Worm (Caenorhabditis elegans) whole organism, L3 larva: ENCODE data around the gene wrm-1.

Source experiments
- R02D3.7 ChIP-seq: fragments of 150-350 bp; optimal IDR thresholded peaks from 2 replicates; lab custom pipeline; 2014; ENCODE audit warnings: missing biosample characterization, missing genetic modification characterization
- ZK546.5 ChIP-seq: sonication (generic microtip); optimal IDR thresholded peaks from 2 replicates; lab custom pipeline; 2017; ENCODE audit warnings: missing biosample characterization, missing genetic modification characterization
- aly-2 ChIP-seq: fragments of 150-350 bp; optimal IDR thresholded peaks from 2 replicates; lab custom pipeline; 2014; ENCODE audit warnings: missing biosample characterization, missing genetic modification characterization
- ama-1 ChIP-seq: fragments of 150-350 bp; optimal IDR thresholded peaks from 2 replicates; lab custom pipeline; 2018
- ceh-16 ChIP-seq: sonication (generic microtip); optimal IDR thresholded peaks from 2 replicates; lab custom pipeline; 2017; ENCODE audit warnings: missing biosample characterization, missing genetic modification characterization
- ceh-28 ChIP-seq: fragments of 150-350 bp; optimal IDR thresholded peaks from 2 replicates; lab custom pipeline; 2014; ENCODE audit warnings: missing biosample characterization, missing genetic modification reagents, missing genetic modification characterization
- ceh-82 ChIP-seq: fragments of 150-350 bp; optimal IDR thresholded peaks from 2 replicates; lab custom pipeline; 2014; ENCODE audit warnings: missing biosample characterization, missing genetic modification characterization
- ceh-9 ChIP-seq: sonication (generic microtip); optimal IDR thresholded peaks from 2 replicates; lab custom pipeline; 2018; ENCODE audit warnings: missing biosample characterization, missing genetic modification characterization
- daf-12 ChIP-seq: fragments of 150-350 bp; optimal IDR thresholded peaks from 2 replicates; lab custom pipeline; 2014; ENCODE audit warnings: missing biosample characterization, missing genetic modification reagents, missing genetic modification characterization
- egl-27 ChIP-seq: sonication (generic microtip); optimal IDR thresholded peaks from 4 replicates; lab custom pipeline; 2017; ENCODE audit warnings: missing biosample characterization, missing genetic modification reagents, missing genetic modification characterization
- egl-5 ChIP-seq: fragments of 150-350 bp; optimal IDR thresholded peaks from 2 replicates; lab custom pipeline; 2017; ENCODE audit warnings: missing biosample characterization, missing genetic modification reagents, missing genetic modification characterization, inconsistent platforms
- elt-1 ChIP-seq: fragments of 150-350 bp; optimal IDR thresholded peaks from 2 replicates; lab custom pipeline; 2014; ENCODE audit warnings: missing biosample characterization, missing genetic modification characterization
- elt-2 ChIP-seq: sonication (generic microtip); optimal IDR thresholded peaks from 2 replicates; lab custom pipeline; 2016; ENCODE audit warnings: missing genetic modification reagents, mild to moderate bottlenecking, missing genetic modification characterization, missing compliant biosample characterization
- elt-3 ChIP-seq, 3 experiments: fragments of 150-350 bp in 1 of 3; sonication (generic microtip) in 2 of 3; optimal IDR thresholded peaks; 2 replicates in 2 of 3; 4 replicates in 1 of 3; lab custom pipeline; 2014 to 2017; ENCODE audit warnings: missing biosample characterization in 3 of 3, missing genetic modification characterization in 3 of 3
- eor-1 ChIP-seq, 2 experiments: fragments of 150-350 bp; optimal IDR thresholded peaks; 2 replicates each; lab custom pipeline; 2014 to 2018; ENCODE audit warnings: missing biosample characterization in 2 of 2, missing genetic modification characterization in 2 of 2
- fkh-10 ChIP-seq: sonication (generic microtip); optimal IDR thresholded peaks from 2 replicates; lab custom pipeline; 2017; ENCODE audit warnings: missing biosample characterization, missing genetic modification reagents, missing genetic modification characterization
- fos-1 ChIP-seq: fragments of 150-350 bp; optimal IDR thresholded peaks from 2 replicates; lab custom pipeline; 2014; ENCODE audit warnings: missing biosample characterization, missing genetic modification characterization
- hmg-11 ChIP-seq: sonication (generic microtip); optimal IDR thresholded peaks from 2 replicates; lab custom pipeline; 2016; ENCODE audit warnings: missing genetic modification characterization, missing compliant biosample characterization
- jun-1 ChIP-seq: fragments of 150-350 bp; optimal IDR thresholded peaks from 2 replicates; lab custom pipeline; 2014; ENCODE audit warnings: missing biosample characterization, missing genetic modification reagents, missing genetic modification characterization
- lin-39 ChIP-seq: fragments of 150-350 bp; optimal IDR thresholded peaks from 2 replicates; lab custom pipeline; 2018; ENCODE audit warnings: missing biosample characterization, missing genetic modification reagents, missing genetic modification characterization
- lsy-12 ChIP-seq: sonication (generic microtip); optimal IDR thresholded peaks from 2 replicates; lab custom pipeline; 2016; ENCODE audit warnings: mild to moderate bottlenecking, missing genetic modification characterization, missing compliant biosample characterization
- mdl-1 ChIP-seq: fragments of 150-350 bp; optimal IDR thresholded peaks from 2 replicates; lab custom pipeline; 2014; ENCODE audit warnings: missing biosample characterization, missing genetic modification characterization
- mml-1 ChIP-seq: fragments of 150-350 bp; sonication (generic microtip); optimal IDR thresholded peaks from 3 replicates; lab custom pipeline; 2014; ENCODE audit warnings: missing biosample characterization, missing genetic modification characterization
- nfya-1 ChIP-seq: sonication (generic microtip); optimal IDR thresholded peaks from 2 replicates; lab custom pipeline; 2017; ENCODE audit warnings: missing genetic modification characterization, mild to moderate bottlenecking, missing compliant biosample characterization, antibody characterized with exemption, moderate library complexity; ENCODE audit not compliant: insufficient read depth
- nhr-12 ChIP-seq: fragments of 150-350 bp; optimal IDR thresholded peaks from 2 replicates; lab custom pipeline; 2014; ENCODE audit warnings: missing biosample characterization, missing genetic modification characterization
- nhr-25 ChIP-seq: sonication (generic microtip); optimal IDR thresholded peaks from 2 replicates; lab custom pipeline; 2017; ENCODE audit warnings: missing biosample characterization, missing genetic modification characterization
- nhr-43 ChIP-seq: sonication (generic microtip); optimal IDR thresholded peaks from 2 replicates; lab custom pipeline; 2016; ENCODE audit warnings: mild to moderate bottlenecking, missing genetic modification characterization, missing compliant biosample characterization; ENCODE audit not compliant: poor library complexity, severe bottlenecking
- nhr-67 ChIP-seq: fragments of 150-350 bp; optimal IDR thresholded peaks from 2 replicates; lab custom pipeline; 2014; ENCODE audit warnings: missing biosample characterization, missing genetic modification characterization
- nhr-76 ChIP-seq: fragments of 150-350 bp; sonication (generic microtip); optimal IDR thresholded peaks from 5 replicates; lab custom pipeline; 2014; ENCODE audit warnings: missing biosample characterization, missing genetic modification characterization
- nhr-77 ChIP-seq: fragments of 150-350 bp; optimal IDR thresholded peaks from 2 replicates; lab custom pipeline; 2014; ENCODE audit warnings: missing biosample characterization, missing genetic modification characterization
- pha-4 ChIP-seq: fragments of 150-350 bp; optimal IDR thresholded peaks from 2 replicates; lab custom pipeline; 2014; ENCODE audit warnings: missing biosample characterization, missing genetic modification reagents, missing genetic modification characterization
- pqm-1 ChIP-seq: fragments of 150-350 bp; optimal IDR thresholded peaks from 2 replicates; lab custom pipeline; 2017; ENCODE audit warnings: missing biosample characterization, missing genetic modification characterization, inconsistent platforms
- sea-2 ChIP-seq: fragments of 150-350 bp; sonication (generic microtip); optimal IDR thresholded peaks from 4 replicates; lab custom pipeline; 2014; ENCODE audit warnings: missing biosample characterization, missing genetic modification reagents, missing genetic modification characterization
- snpc-4 ChIP-seq: fragments of 150-350 bp; optimal IDR thresholded peaks from 2 replicates; lab custom pipeline; 2014; ENCODE audit warnings: missing biosample characterization, missing genetic modification characterization
- unc-39 ChIP-seq: sonication (generic microtip); optimal IDR thresholded peaks from 4 replicates; lab custom pipeline; 2017; ENCODE audit warnings: missing biosample characterization, missing genetic modification characterization
- unc-62 ChIP-seq: fragments of 150-350 bp; sonication (generic microtip); optimal IDR thresholded peaks from 4 replicates; lab custom pipeline; 2014; ENCODE audit warnings: missing biosample characterization, missing genetic modification reagents, missing genetic modification characterization
- zag-1 ChIP-seq: fragments of 150-350 bp; optimal IDR thresholded peaks from 2 replicates; lab custom pipeline; 2014; ENCODE audit warnings: missing biosample characterization, missing genetic modification characterization
- ztf-11 ChIP-seq: fragments of 150-350 bp; optimal IDR thresholded peaks from 2 replicates; lab custom pipeline; 2014; ENCODE audit warnings: missing biosample characterization, missing genetic modification characterization
- ztf-4 ChIP-seq: fragments of 150-350 bp; optimal IDR thresholded peaks from 2 replicates; lab custom pipeline; 2014; ENCODE audit warnings: missing biosample characterization, missing genetic modification characterization

The wrm-1 gene

DNA sequence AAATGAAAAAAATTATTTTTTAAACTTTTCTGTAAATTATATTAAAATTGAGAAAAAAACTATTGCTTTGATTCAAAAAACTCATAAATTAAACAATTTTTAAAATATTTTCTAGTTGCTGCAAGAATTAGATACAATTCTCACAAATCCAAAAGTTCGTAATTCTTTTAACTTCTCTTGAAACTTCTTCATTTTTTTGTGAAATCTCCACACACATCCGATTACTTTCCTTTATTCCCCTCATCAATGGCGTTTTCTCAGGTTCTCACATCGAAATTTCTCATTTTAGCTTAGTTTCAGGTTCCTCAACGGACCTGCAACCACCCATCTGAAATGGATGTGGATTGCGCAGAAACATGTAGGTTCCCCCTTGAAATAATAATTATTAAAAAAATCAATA lies at the start of gene wrm-1:
TSS of gene wrm-1 (plus strand) at position 301 of the 400 bp plus-strand sequence.
- TF ChIP-seq nhr-76 (tag; lab: Kevin White, UChicago) = no peak
- TF ChIP-seq hmg-11 = no peak
- no peak for TF ChIP-seq nhr-77 (tag; lab: Kevin White, UChicago)
- TF ChIP-seq pqm-1 = no peak
- no peak for TF ChIP-seq daf-12
- no peak for TF ChIP-seq egl-27
- no peak for TF ChIP-seq R02D3.7
- no peak for TF ChIP-seq ztf-4 (tag; lab: Kevin White, UChicago)
- TF ChIP-seq mdl-1 (tag; lab: Kevin White, UChicago) = no peak
- TF ChIP-seq nhr-43 = no peak
- TF ChIP-seq ceh-28 (tag; lab: Kevin White, UChicago) = no peak
- no peak for TF ChIP-seq ztf-11 (tag; lab: Kevin White, UChicago)
- no peak for TF ChIP-seq ZK546.5
- no peak for TF ChIP-seq elt-2
- no peak for TF ChIP-seq pha-4
- TF ChIP-seq lsy-12 (tag; lab: Kevin White, UChicago) = no peak
- TF ChIP-seq zag-1 = no peak
- no peak for TF ChIP-seq nhr-12 (tag; lab: Kevin White, UChicago)

DNA sequence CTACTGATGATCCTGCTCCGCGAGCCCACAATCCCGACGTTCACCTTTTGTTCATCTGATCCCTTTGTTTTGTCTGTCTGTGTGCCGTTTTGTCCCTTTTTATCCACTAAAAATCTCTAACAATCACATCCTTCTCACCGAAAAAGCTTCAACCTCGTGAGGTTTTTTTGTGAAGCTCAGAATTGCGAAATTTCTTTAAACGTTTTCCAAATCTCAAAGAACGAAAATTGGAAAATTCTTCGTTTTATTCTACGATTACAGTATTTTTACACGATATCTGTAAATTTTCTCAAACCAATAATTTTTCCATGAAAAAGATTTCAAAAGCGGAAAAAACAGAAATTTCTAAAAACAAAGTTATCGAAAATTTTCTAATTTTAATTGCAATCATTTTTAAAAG lies 48.5 kb upstream of the wrm-1 start:
- TF ChIP-seq unc-62 (GFP tag; lab: Kevin White, UChicago) (no peak), nhr-67 (no peak), snpc-4 (tag; lab: Kevin White, UChicago) (no peak), mdl-1 (tag; lab: Kevin White, UChicago) (no peak), unc-39 (tag; lab: Kevin White, UChicago) (no peak), ama-1 (no peak), elt-1 (tag; lab: Kevin White, UChicago) (no peak)

DNA sequence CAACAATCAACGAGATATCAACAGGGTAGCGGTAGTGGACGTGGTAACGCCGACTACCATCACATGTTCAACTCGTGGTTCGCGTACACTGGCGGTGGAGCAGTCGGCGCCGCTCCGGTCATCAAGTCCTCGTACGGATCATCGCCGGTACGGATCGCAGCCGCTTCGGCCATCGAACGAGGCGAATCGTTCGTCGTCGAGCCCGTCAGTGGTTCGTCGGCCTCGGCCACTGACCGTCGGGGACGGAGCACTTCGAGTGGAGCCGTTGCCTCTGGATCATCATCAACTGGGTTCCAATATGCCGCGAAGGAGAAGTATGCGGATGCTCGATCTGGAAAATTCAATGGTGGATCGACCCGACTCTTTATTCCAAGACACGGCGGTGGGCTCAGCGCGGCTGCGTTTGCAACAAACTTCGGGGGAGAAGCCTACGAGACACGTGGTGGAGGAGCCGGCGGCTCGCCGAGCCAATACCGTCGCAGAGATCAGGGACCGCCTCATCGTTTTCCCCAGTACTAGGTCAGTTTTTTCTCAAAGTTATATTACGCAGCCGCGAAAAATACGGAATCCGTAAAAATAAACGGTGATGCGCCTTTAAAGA lies 47.2 kb upstream of the wrm-1 start:
- TF ChIP-seq unc-62 (GFP tag; lab: Kevin White, UChicago) (no peak), ceh-82 (tag; lab: Kevin White, UChicago) (no peak), ceh-9 (tag; lab: Kevin White, UChicago) (no peak), mml-1 (tag; lab: Kevin White, UChicago) (no peak), fkh-10 (GFP tag; lab: Kevin White, UChicago) (no peak), ama-1 (no peak), ceh-28 (tag; lab: Kevin White, UChicago) (no peak), sea-2 (GFP tag; lab: Kevin White, UChicago) (no peak), snpc-4 (tag; lab: Kevin White, UChicago) (no peak), nfya-1 (no peak), ZK546.5 (no peak), aly-2 (tag; lab: Kevin White, UChicago) (no peak), nhr-25 (tag; lab: Kevin White, UChicago) (no peak)

DNA sequence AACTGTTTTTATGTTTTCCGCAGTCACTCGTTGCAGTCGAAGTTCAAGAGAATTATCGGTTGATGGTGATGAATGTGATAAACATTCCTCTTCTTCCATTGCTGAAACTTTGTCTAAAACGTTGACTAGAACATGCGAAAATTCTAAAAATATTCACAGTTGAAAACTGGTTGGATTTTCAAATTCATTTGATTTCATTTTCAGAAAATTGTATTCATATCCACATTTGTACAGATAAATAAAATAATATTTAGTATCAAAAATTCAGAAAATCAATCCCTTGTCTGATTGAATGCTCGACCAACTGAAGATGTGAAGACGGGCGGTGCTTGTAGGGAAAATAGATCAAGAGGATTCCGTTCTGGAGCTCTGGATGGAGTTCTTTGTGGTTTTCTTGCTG lies 44.9 kb upstream of the wrm-1 start, which contains the start of gene F54E7.9:
TSS of gene F54E7.9 (minus strand) at position 101 of the 400 bp plus-strand sequence.
- TF ChIP-seq egl-27 (no peak), sea-2 (GFP tag; lab: Kevin White, UChicago) (no peak), lin-39 (no peak), ceh-82 (tag; lab: Kevin White, UChicago) (no peak), egl-5 (tag; lab: Kevin White, UChicago) (no peak), ztf-4 (tag; lab: Kevin White, UChicago) (no peak), hmg-11 (no peak), elt-1 (tag; lab: Kevin White, UChicago) (no peak), aly-2 (tag; lab: Kevin White, UChicago) (no peak), nhr-77 (tag; lab: Kevin White, UChicago) (no peak), nhr-67 (no peak), ceh-28 (tag; lab: Kevin White, UChicago) (no peak), elt-3 (tag; optimal IDR thresholded peaks at IDR 0.05; lab: Kevin White, UChicago) (no peak), nhr-76 (tag; lab: Kevin White, UChicago) (no peak), pha-4 (no peak)

DNA sequence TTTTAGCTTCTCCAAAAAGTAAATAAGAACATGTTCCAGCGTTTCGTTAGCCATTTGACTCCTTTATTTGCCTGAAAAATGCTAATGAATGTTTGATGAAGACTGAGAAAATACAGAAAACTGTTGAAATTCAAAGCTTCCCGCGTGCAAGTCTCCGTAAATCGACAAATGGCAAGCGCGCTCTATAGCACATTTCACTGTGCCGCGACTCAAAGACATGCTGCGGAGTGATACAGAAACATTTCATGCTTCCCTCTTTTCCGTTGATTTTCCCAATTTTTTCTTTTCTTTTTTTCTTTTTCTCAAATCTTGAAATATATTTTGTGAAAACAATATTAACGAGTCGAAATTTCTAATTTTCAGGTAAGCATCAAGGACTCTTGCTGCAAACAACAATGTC lies 43.7 kb upstream of the wrm-1 start, which contains the start of the genes ska-3 and rps-12:
TSS of gene ska-3 (minus strand) at position 71 of the 400 bp plus-strand sequence.
TSS of gene rps-12 (plus strand) at position 364 of the 400 bp plus-strand sequence.
- TF ChIP-seq egl-5 (tag; lab: Kevin White, UChicago) (peak; percentile 98), ceh-16 (no peak), eor-1 (tag; optimal IDR thresholded peaks at IDR 0.05; lab: Kevin White, UChicago) (no peak), R02D3.7 (peak; percentile 100), nhr-12 (tag; lab: Kevin White, UChicago) (no peak), ZK546.5 (peak; percentile 78), fkh-10 (GFP tag; lab: Kevin White, UChicago) (peak; percentile 97), egl-27 (peak; percentile 93), mml-1 (tag; lab: Kevin White, UChicago) (no peak), nfya-1 (peak; percentile 99), unc-39 (tag; lab: Kevin White, UChicago) (no peak), pqm-1 (peak; percentile 94), nhr-77 (tag; lab: Kevin White, UChicago) (peak; percentile 95), nhr-67 (peak; percentile 63), daf-12 (peak; percentile 75), elt-2 (peak; percentile 89), nhr-76 (tag; lab: Kevin White, UChicago) (peak; percentile 69), nhr-43 (peak; percentile 98), lsy-12 (tag; lab: Kevin White, UChicago) (peak; percentile 99), mdl-1 (tag; lab: Kevin White, UChicago) (peak; percentile 86), snpc-4 (tag; lab: Kevin White, UChicago) (peak; percentile 94), jun-1 (tag; lab: Kevin White, UChicago) (peak; percentile 98), nhr-25 (tag; lab: Kevin White, UChicago) (peak; percentile 100), ceh-82 (tag; lab: Kevin White, UChicago) (peak; percentile 95), sea-2 (GFP tag; lab: Kevin White, UChicago) (no peak), fos-1 (peak; percentile 90), pha-4 (peak; percentile 100)
